Worm (Caenorhabditis elegans): ENCODE measurements around the gene chil-4.

DNA sequence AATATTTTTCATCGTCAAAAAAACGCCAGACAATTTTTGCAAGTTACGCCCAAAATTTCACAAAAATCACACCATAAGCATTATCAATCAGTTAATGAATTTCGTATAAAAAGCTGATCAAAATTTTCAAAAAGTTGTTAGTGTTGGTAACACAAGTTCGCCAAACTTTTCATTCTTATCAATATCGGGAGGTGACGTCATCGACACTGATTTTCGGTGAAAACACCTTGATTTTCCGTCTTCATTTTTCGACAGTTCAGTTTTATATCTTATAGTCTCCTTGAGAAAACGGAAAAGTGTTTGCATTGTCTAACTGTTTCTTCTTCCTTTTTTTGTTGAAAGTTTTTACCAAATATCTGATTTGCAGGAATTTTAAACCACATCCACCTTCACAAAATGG, 25.3 kb upstream of the chil-4 start, which contains the start of gene C08H9.15:
- TF ChIP-seq skn-1 (tag; optimal IDR thresholded peaks at IDR 0.05): no peak
- TF ChIP-seq unc-39 (tag; optimal IDR thresholded peaks at IDR 0.05): no peak
- no peak for TF ChIP-seq lin-15B (tag; optimal IDR thresholded peaks at IDR 0.05)
- no peak for TF ChIP-seq lin-39 (tag; optimal IDR thresholded peaks at IDR 0.05)
- TF ChIP-seq unc-62 (GFP tag; optimal IDR thresholded peaks at IDR 0.05): no peak
- no peak for TF ChIP-seq mdl-1 (tag; optimal IDR thresholded peaks at IDR 0.05)
- TF ChIP-seq nhr-237 (tag; optimal IDR thresholded peaks at IDR 0.05): no peak

Measured in whole organism, L3 larva.